Fruit fly (Drosophila melanogaster) whole organism, prepupa: ENCODE measurements around the gene CG14961.

Experiments used
- CG10631 ChIP-seq: fragments of 200-800 bp; sonication (Bioruptor generic); optimal IDR thresholded peaks from 2 replicates; lab custom pipeline; 2016; ENCODE audit warnings: missing biosample characterization, missing genetic modification characterization
- CG3032 ChIP-seq: fragments of 200-800 bp; optimal IDR thresholded peaks from 2 replicates; lab custom pipeline; 2019; ENCODE audit warnings: missing biosample characterization, mild to moderate bottlenecking, missing genetic modification characterization, moderate library complexity
- CG34406 ChIP-seq: fragments of 200-800 bp; sonication (Bioruptor generic); optimal IDR thresholded peaks from 3 replicates; lab custom pipeline; 2016; ENCODE audit warnings: missing biosample characterization, missing genetic modification characterization
- Eip93F ChIP-seq: fragments of 200-800 bp; sonication (Bioruptor generic); optimal IDR thresholded peaks from 2 replicates; lab custom pipeline; 2016; ENCODE audit warnings: missing biosample characterization, mild to moderate bottlenecking, missing genetic modification characterization
- eg ChIP-seq: fragments of 200-800 bp; sonication (Bioruptor generic); IDR thresholded peaks from 3 replicates; pipeline ENCODE4 v1.3.6; 2022; ENCODE audit warnings: missing biosample characterization, missing genetic modification characterization
- net ChIP-seq: fragments of 200-800 bp; sonication (Bioruptor generic); optimal IDR thresholded peaks from 3 replicates; lab custom pipeline; 2016; ENCODE audit warnings: missing biosample characterization, missing genetic modification characterization

dm6 chr3L:3336368-3337164, 6.7 kb downstream of the CG14961 start, which contains the start of the genes Drsl6 and kst:
- TF ChIP-seq CG34406 (no peak), CG10631 (no peak), Eip93F (no peak), eg (peak; percentile 85), net (GFP tag; lab: Kevin White, UChicago) (no peak), CG3032 (tag; lab: Kevin White, UChicago) (peak; percentile 53)
